Worm (Caenorhabditis elegans) whole organism, L1 larva: ENCODE data around the gene C49H3.6.

Experiments
- C04F5.9 ChIP-seq: sonication (generic microtip); optimal IDR thresholded peaks from 2 replicates; lab custom pipeline; 2016; ENCODE audit warnings: missing genetic modification characterization, missing compliant biosample characterization
- C16A3.4 ChIP-seq: fragments of 150-350 bp; optimal IDR thresholded peaks from 2 replicates; lab custom pipeline; 2014; ENCODE audit warnings: missing biosample characterization, missing genetic modification characterization
- aha-1 ChIP-seq: fragments of 150-350 bp; optimal IDR thresholded peaks from 2 replicates; lab custom pipeline; 2014; ENCODE audit warnings: missing biosample characterization, missing genetic modification characterization
- blmp-1 ChIP-seq: fragments of 150-350 bp; optimal IDR thresholded peaks from 2 replicates; lab custom pipeline; 2014; ENCODE audit warnings: missing biosample characterization, missing genetic modification characterization
- dpl-1 ChIP-seq, 3 experiments: fragments of 150-350 bp in 2 of 3; sonication (generic microtip) in 1 of 3; optimal IDR thresholded peaks; 2 replicates each; lab custom pipeline; 2014 to 2017; ENCODE audit warnings: missing biosample characterization in 3 of 3, missing genetic modification characterization in 3 of 3, missing genetic modification reagents in 3 of 3
- dsc-1 ChIP-seq: sonication (generic microtip); optimal IDR thresholded peaks from 2 replicates; lab custom pipeline; 2016; ENCODE audit warnings: mild to moderate bottlenecking, missing genetic modification characterization, missing compliant biosample characterization
- efl-1 ChIP-seq, 4 experiments: fragments of 150-350 bp; optimal IDR thresholded peaks in 3 of 4; peaks in 1 of 4; 1 replicate in 1 of 4; 2 replicates in 3 of 4; lab custom pipeline; 2014; ENCODE audit warnings: missing biosample characterization in 2 of 4, missing genetic modification characterization in 2 of 4, missing genetic modification reagents in 2 of 4
- egl-27 ChIP-seq, 2 experiments: fragments of 150-350 bp in 1 of 2; sonication (generic microtip); optimal IDR thresholded peaks; 3 replicates each; lab custom pipeline; 2017 to 2018; ENCODE audit warnings: missing biosample characterization in 2 of 2, missing genetic modification characterization in 2 of 2, missing genetic modification reagents in 2 of 2
- elt-3 ChIP-seq, 6 experiments: fragments of 150-350 bp in 1 of 6; sonication (generic microtip); optimal IDR thresholded peaks; 2 replicates each; lab custom pipeline; 2017 to 2018; ENCODE audit warnings: missing biosample characterization in 6 of 6, missing genetic modification characterization in 6 of 6, inconsistent platforms in 1 of 6
- ets-5 ChIP-seq: fragments of 200-800 bp; sonication (Bioruptor generic); IDR thresholded peaks from 2 replicates; pipeline ENCODE4 v1.3.6; 2022; ENCODE audit warnings: missing genetic modification characterization, missing compliant biosample characterization
- fos-1 ChIP-seq: fragments of 150-350 bp; optimal IDR thresholded peaks from 2 replicates; lab custom pipeline; 2014; ENCODE audit warnings: missing biosample characterization, missing genetic modification characterization
- grh-1 ChIP-seq: fragments of 200-800 bp; sonication (Bioruptor generic); IDR thresholded peaks from 2 replicates; pipeline ENCODE4 v1.3.6; 2022; ENCODE audit warnings: missing genetic modification reagents, missing genetic modification characterization, missing compliant biosample characterization
- hlh-17 ChIP-seq: fragments of 200-800 bp; sonication (Bioruptor generic); optimal IDR thresholded peaks from 2 replicates; lab custom pipeline; 2018; ENCODE audit warnings: missing genetic modification characterization, mild to moderate bottlenecking, missing compliant biosample characterization, moderate library complexity, borderline replicate concordance
- hlh-4 ChIP-seq: sonication (generic microtip); optimal IDR thresholded peaks from 2 replicates; lab custom pipeline; 2016; ENCODE audit warnings: mild to moderate bottlenecking, missing genetic modification characterization, missing compliant biosample characterization
- jun-1 ChIP-seq: fragments of 150-350 bp; optimal IDR thresholded peaks from 2 replicates; lab custom pipeline; 2014; ENCODE audit warnings: missing biosample characterization, missing genetic modification reagents, missing genetic modification characterization
- lin-13 ChIP-seq: fragments of 150-350 bp; optimal IDR thresholded peaks from 2 replicates; lab custom pipeline; 2014; ENCODE audit warnings: missing biosample characterization, missing genetic modification reagents, missing genetic modification characterization
- lin-35 ChIP-seq, 2 experiments: fragments of 150-350 bp; optimal IDR thresholded peaks; 2 replicates each; lab custom pipeline; 2014; ENCODE audit warnings: missing biosample characterization in 2 of 2, missing genetic modification characterization in 2 of 2, missing genetic modification reagents in 2 of 2
- lin-39 ChIP-seq: fragments of 150-350 bp; optimal IDR thresholded peaks from 2 replicates; lab custom pipeline; 2014; ENCODE audit warnings: missing biosample characterization, missing genetic modification reagents, missing genetic modification characterization
- lir-3 ChIP-seq: sonication (generic microtip); optimal IDR thresholded peaks from 2 replicates; lab custom pipeline; 2016; ENCODE audit warnings: mild to moderate bottlenecking, missing genetic modification characterization, moderate library complexity, missing compliant biosample characterization; ENCODE audit not compliant: poor library complexity
- lsy-2 ChIP-seq, 2 experiments: fragments of 150-350 bp; optimal IDR thresholded peaks; 2 replicates each; lab custom pipeline; 2014; ENCODE audit warnings: missing biosample characterization in 2 of 2, missing genetic modification characterization in 2 of 2
- mdl-1 ChIP-seq, 2 experiments: fragments of 150-350 bp; optimal IDR thresholded peaks; 2 replicates each; lab custom pipeline; 2014 to 2017; ENCODE audit warnings: missing biosample characterization in 2 of 2, missing genetic modification characterization in 2 of 2, inconsistent platforms in 1 of 2
- mep-1 ChIP-seq: fragments of 150-350 bp; optimal IDR thresholded peaks from 2 replicates; lab custom pipeline; 2014; ENCODE audit warnings: missing biosample characterization, missing genetic modification characterization
- nhr-11 ChIP-seq: fragments of 150-350 bp; optimal IDR thresholded peaks from 2 replicates; lab custom pipeline; 2014; ENCODE audit warnings: missing biosample characterization, missing genetic modification characterization
- nhr-19 ChIP-seq: fragments of 200-800 bp; sonication (Bioruptor generic); conservative IDR thresholded peaks from 2 replicates; pipeline ENCODE4 v1.3.6; 2022; ENCODE audit warnings: missing genetic modification characterization, missing compliant biosample characterization
- nhr-28 ChIP-seq: fragments of 150-350 bp; optimal IDR thresholded peaks from 2 replicates; lab custom pipeline; 2014; ENCODE audit warnings: missing biosample characterization, missing genetic modification characterization
- nhr-47 ChIP-seq: sonication (generic microtip); optimal IDR thresholded peaks from 2 replicates; lab custom pipeline; 2016; ENCODE audit warnings: mild to moderate bottlenecking, missing genetic modification characterization, moderate library complexity, missing compliant biosample characterization
- nhr-71 ChIP-seq: sonication (generic microtip); optimal IDR thresholded peaks from 2 replicates; lab custom pipeline; 2016; ENCODE audit warnings: mild to moderate bottlenecking, missing genetic modification characterization, moderate library complexity, missing compliant biosample characterization
- nhr-84 ChIP-seq: sonication (generic microtip); optimal IDR thresholded peaks from 2 replicates; lab custom pipeline; 2017; ENCODE audit warnings: missing biosample characterization, missing genetic modification characterization
- nhr-85 ChIP-seq: sonication (generic microtip); peaks from one replicate; lab custom pipeline; 2016; ENCODE audit warnings: missing genetic modification characterization, inconsistent platforms, missing compliant biosample characterization
- nhr-90 ChIP-seq: sonication (generic microtip); optimal IDR thresholded peaks from 2 replicates; lab custom pipeline; 2016; ENCODE audit warnings: mild to moderate bottlenecking, missing genetic modification characterization, missing compliant biosample characterization; ENCODE audit not compliant: poor library complexity
- rnt-1 ChIP-seq: sonication (generic microtip); optimal IDR thresholded peaks from 2 replicates; lab custom pipeline; 2016; ENCODE audit warnings: mild to moderate bottlenecking, missing genetic modification characterization, moderate library complexity, missing compliant biosample characterization
- skn-1 ChIP-seq: fragments of 150-350 bp; optimal IDR thresholded peaks from 2 replicates; lab custom pipeline; 2014; ENCODE audit warnings: missing biosample characterization, missing genetic modification characterization
- snu-23 ChIP-seq: sonication (generic microtip); optimal IDR thresholded peaks from 2 replicates; lab custom pipeline; 2016; ENCODE audit warnings: missing genetic modification characterization, missing compliant biosample characterization
- swsn-7 ChIP-seq: sonication (generic microtip); optimal IDR thresholded peaks from 2 replicates; lab custom pipeline; 2016; ENCODE audit warnings: missing genetic modification characterization, missing compliant biosample characterization
- tlp-1 ChIP-seq: fragments of 150-350 bp; optimal IDR thresholded peaks from 2 replicates; lab custom pipeline; 2014; ENCODE audit warnings: missing biosample characterization, missing genetic modification characterization
- unc-86 ChIP-seq: sonication (generic microtip); optimal IDR thresholded peaks from 2 replicates; lab custom pipeline; 2016; ENCODE audit warnings: missing genetic modification characterization, missing compliant biosample characterization
- unc-98 ChIP-seq: fragments of 200-800 bp; sonication (Bioruptor generic); IDR thresholded peaks from 2 replicates; pipeline ENCODE4 v1.3.6; 2022; ENCODE audit warnings: missing genetic modification characterization, missing compliant biosample characterization
- vab-15 ChIP-seq: sonication (generic microtip); optimal IDR thresholded peaks from 2 replicates; lab custom pipeline; 2017; ENCODE audit warnings: missing genotype, mild to moderate bottlenecking, missing genetic modification characterization, missing compliant biosample characterization
- xbp-1 ChIP-seq: sonication (generic microtip); optimal IDR thresholded peaks from 2 replicates; lab custom pipeline; 2016; ENCODE audit warnings: missing genetic modification characterization, missing compliant biosample characterization
- ztf-11 ChIP-seq, 2 experiments: sonication (generic microtip); optimal IDR thresholded peaks; 2 replicates each; lab custom pipeline; 2016 to 2017; ENCODE audit warnings: missing genetic modification characterization in 2 of 2, missing biosample characterization in 1 of 2, missing compliant biosample characterization in 1 of 2

The C49H3.6 gene

ce11 chrIV:7926102-7926840 lies 22.7 kb downstream of the C49H3.6 start, which contains the start of gene rps-2:
Gene rps-2 (minus strand): TSS chrIV:7926391.
- peak; percentile 31 for TF ChIP-seq nhr-71 (tag; lab: Kevin White, UChicago)
- TF ChIP-seq C16A3.4: peak; percentile 33
- TF ChIP-seq xbp-1: peak; percentile 15
- TF ChIP-seq aha-1 (tag; lab: Kevin White, UChicago): no peak
- peak; percentile 35 to 57 for TF ChIP-seq lin-35 (GFP tag; optimal IDR thresholded peaks at IDR 0.05; lab: Kevin White, UChicago)
- TF ChIP-seq lin-39 (tag; lab: Kevin White, UChicago): peak; percentile 3
- TF ChIP-seq ets-5 (GFP tag; lab: Robert Waterston, UW): no peak
- TF ChIP-seq unc-86 (tag; lab: Kevin White, UChicago): no peak
- peak; percentile 40 to 55 for TF ChIP-seq efl-1 (optimal IDR thresholded peaks at IDR 0.05; lab: Kevin White, UChicago)
- TF ChIP-seq efl-1 (GFP tag; optimal IDR thresholded peaks at IDR 0.05 in 1 of 2; lab: Kevin White, UChicago): peak in 1 of 2 experiments; percentile 34
- no peak for TF ChIP-seq jun-1 (tag; lab: Kevin White, UChicago)
- TF ChIP-seq skn-1 (tag; lab: Kevin White, UChicago): peak; percentile 39
- TF ChIP-seq nhr-47 (tag; lab: Kevin White, UChicago): peak; percentile 8
- TF ChIP-seq rnt-1 (tag; lab: Kevin White, UChicago): peak; percentile 34
- peak; percentile 31 to 71 for TF ChIP-seq lsy-2 (tag; optimal IDR thresholded peaks at IDR 0.05; lab: Kevin White, UChicago)
- TF ChIP-seq unc-98: no peak
- 0 out of 2 replicates have a peak, but pooled peaks have one; percentile 3 for TF ChIP-seq nhr-19
- no peak for TF ChIP-seq tlp-1 (tag; lab: Kevin White, UChicago)
- TF ChIP-seq mep-1 (tag; lab: Kevin White, UChicago): peak; percentile 33
- TF ChIP-seq hlh-17 (GFP tag; lab: Kevin White, UChicago): no peak
- no peak for TF ChIP-seq egl-27 (tag; optimal IDR thresholded peaks at IDR 0.05; lab: Kevin White, UChicago)
- peak; percentile 48 for TF ChIP-seq blmp-1 (tag; lab: Kevin White, UChicago)
- peak in 2 of 3 experiments; percentile 29 to 53 for TF ChIP-seq dpl-1 (GFP tag; optimal IDR thresholded peaks at IDR 0.05; lab: Kevin White, UChicago)

ce11 chrIV:7927218-7927617 lies 23.7 kb downstream of the C49H3.6 start, which contains the start of gene C49H3.12:
Gene C49H3.12 (minus strand): TSS chrIV:7927318.
- TF ChIP-seq grh-1 (GFP tag; lab: Robert Waterston, UW) (no peak), nhr-85 (peak; percentile 3), nhr-11 (tag; lab: Kevin White, UChicago) (no peak), efl-1 (optimal IDR thresholded peaks at IDR 0.05; lab: Kevin White, UChicago) (no peak), efl-1 (GFP tag; optimal IDR thresholded peaks at IDR 0.05 in 1 of 2; lab: Kevin White, UChicago) (peak in 1 of 2 experiments; percentile 7)
- TF ChIP-seq, all 84 proteins: peak for 2

DNA sequence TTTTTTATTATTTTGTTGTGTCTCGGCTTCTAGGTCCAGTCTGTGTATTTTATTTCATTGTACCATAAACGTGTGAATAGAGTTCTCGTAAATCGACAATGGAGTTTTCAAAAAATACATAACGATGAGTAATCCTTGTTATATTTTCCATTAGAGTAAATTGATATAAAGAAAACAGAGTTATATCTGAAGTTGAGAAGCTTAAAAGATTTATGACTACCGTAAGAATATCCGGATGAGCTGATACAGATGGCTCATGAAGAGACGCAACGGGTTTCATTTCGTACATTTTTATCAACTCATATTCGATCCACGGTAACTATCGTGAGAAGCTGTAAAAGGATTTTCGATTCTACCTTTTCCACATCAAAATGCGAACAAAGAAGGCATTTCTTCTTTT lies 24.3 kb downstream of the C49H3.6 start, which contains the start of gene gcy-8:
Gene gcy-8 (plus strand): TSS at position 301 of the 400 bp plus-strand sequence.
- TF ChIP-seq xbp-1: no peak
- no peak for TF ChIP-seq elt-3 (tag; optimal IDR thresholded peaks at IDR 0.05; lab: Kevin White, UChicago)
- TF ChIP-seq nhr-85: peak; percentile 32
- TF ChIP-seq lir-3 (tag; lab: Kevin White, UChicago): no peak
- no peak for TF ChIP-seq lin-39 (tag; lab: Kevin White, UChicago)
- TF ChIP-seq nhr-90: no peak
- TF ChIP-seq dsc-1: peak; percentile 51
- no peak for TF ChIP-seq vab-15 (tag; lab: Kevin White, UChicago)
- TF ChIP-seq, all 84 proteins: peak for 2

DNA sequence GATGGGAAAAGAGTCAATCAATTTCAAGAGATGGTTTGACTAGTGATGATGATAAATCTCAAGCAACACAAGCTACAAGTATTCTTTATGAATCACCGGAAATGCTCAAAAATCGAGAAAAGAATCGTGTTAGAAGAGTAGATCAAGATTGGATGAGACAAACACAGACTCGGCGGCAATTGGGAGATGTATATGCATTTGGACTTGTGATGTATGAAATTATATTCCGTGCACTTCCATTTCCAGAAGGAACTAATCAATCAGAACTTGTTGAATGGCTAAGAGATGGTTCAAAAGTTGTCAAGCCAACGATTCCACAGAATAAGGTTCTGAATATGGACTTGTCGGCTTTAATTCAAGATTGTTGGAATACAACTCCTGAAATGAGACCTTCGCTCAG lies 28.3 kb downstream of the C49H3.6 start:
- TF ChIP-seq lsy-2 (tag; optimal IDR thresholded peaks at IDR 0.05; lab: Kevin White, UChicago): no peak
- TF ChIP-seq lin-13 (GFP tag; lab: Kevin White, UChicago): no peak
- no peak for TF ChIP-seq nhr-84 (tag; lab: Kevin White, UChicago)
- TF ChIP-seq fos-1 (tag; lab: Kevin White, UChicago): no peak
- no peak for TF ChIP-seq unc-86 (tag; lab: Kevin White, UChicago)
- TF ChIP-seq nhr-85: no peak
- no peak for TF ChIP-seq C04F5.9
- no peak for TF ChIP-seq grh-1 (GFP tag; lab: Robert Waterston, UW)
- no peak for TF ChIP-seq swsn-7
- TF ChIP-seq snu-23 (GFP tag; lab: Kevin White, UChicago): no peak
- no peak for TF ChIP-seq mdl-1 (tag; optimal IDR thresholded peaks at IDR 0.05; lab: Kevin White, UChicago)
- TF ChIP-seq nhr-28: no peak
- no peak for TF ChIP-seq ztf-11 (tag; optimal IDR thresholded peaks at IDR 0.05; lab: Kevin White, UChicago)
- no peak for TF ChIP-seq efl-1 (optimal IDR thresholded peaks at IDR 0.05; lab: Kevin White, UChicago)
- TF ChIP-seq efl-1 (GFP tag; optimal IDR thresholded peaks at IDR 0.05 in 1 of 2; lab: Kevin White, UChicago): no peak
- no peak for TF ChIP-seq hlh-4 (tag; lab: Kevin White, UChicago)
- TF ChIP-seq, all 84 proteins: peak for 0
